Fruit fly (Drosophila melanogaster): Measurements from ENCODE around the gene meru.
A peak's percentile ranks its signal among the peaks of the same experiment; 100 is the strongest.

DNA sequence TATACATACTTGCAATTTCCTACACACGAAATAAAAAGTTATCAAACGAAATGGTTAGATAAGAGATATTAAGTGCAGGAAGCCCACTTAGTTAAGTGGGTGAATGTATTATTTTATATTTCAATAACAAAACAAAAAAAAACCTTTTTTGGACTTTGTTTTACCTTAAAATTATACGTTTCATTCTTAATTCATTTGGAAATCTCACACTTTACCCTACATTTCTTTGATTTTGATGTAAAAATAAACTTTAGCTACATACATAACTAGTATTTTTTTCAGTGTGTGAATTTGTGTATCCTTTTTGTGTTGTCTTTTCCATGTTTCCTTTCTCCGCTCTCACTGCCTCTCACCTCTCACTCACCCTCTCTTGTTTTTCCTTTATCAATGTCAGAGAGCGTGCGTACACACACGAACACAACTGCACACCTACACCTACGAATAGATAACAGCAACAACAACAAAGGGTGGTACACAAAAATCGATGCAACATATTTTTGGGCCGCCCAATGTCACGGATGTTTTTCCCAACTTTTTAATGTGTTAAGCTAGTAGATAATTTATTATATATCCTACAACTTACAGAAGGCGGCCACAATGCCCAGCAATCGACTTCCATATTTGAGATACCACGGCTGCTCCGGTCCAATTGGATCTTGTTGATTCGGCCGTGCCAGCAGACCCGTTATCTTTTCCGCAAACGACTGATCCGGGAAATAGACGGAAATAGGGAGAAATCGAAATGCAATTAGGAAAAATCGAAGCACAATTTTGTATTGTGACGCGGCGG lies 28.3 kb downstream of the meru start:
- TF ChIP-seq pan (optimal IDR thresholded peaks at IDR 0.05) (no peak), psq (optimal IDR thresholded peaks at IDR 0.05) (no peak), Dll (optimal IDR thresholded peaks at IDR 0.05) (no peak), EcR (GFP tag; optimal IDR thresholded peaks at IDR 0.05) (no peak), usp (GFP tag; optimal IDR thresholded peaks at IDR 0.05) (no peak), CG8478 (optimal IDR thresholded peaks at IDR 0.05) (peak; percentile 34)

All from whole organism.